Fruit fly (Drosophila melanogaster): Measurements from ENCODE around the gene CG33648.

The CG33648 gene

DNA sequence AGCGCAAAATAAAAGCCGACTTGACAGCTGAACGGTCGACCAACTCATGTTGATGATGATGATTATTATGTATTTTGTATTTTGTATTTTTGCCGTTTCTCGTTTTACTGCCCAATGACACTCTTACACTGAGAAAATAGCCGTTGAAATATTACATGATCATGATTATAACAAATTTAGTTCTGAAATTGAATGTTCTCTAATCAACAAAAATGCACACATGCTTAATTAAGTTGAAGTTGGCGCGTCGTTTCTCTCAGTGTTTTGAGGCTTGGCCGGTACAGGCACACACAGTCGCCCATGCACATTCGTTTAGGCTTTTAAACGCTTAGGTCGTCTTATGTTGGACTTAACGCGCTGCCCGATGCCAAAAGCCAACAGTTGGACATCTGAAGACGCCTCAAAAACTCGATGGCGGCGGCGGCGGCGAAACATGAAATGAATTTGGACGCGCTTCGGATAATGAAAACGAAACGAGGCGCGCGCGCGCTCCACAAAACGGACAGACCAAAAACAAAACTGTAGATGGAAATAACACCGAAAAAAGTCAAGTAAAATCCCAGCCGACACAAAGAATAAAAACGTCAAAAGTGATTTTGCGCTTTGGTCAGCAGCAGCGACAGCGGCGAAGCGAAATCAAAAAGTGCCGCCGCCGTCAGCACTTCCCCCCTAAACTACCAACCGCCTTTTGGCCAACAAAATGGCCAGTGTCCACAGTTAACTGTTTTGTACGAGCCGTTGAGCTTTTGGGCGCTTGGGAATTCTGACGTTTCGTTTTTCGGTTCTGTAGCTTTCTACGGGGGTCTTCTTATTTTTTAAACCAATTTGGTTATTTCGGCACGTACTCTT, 21.3 kb upstream of the CG33648 start (continued):
- peak; percentile 91 for TF ChIP-seq nmo (GFP tag; optimal IDR thresholded peaks at IDR 0.05)
- TF ChIP-seq Opbp (GFP tag; IDR thresholded peaks at IDR 0.05; ENCODE audit: partially characterized antibody): no peak
- peak; percentile 83 for TF ChIP-seq onecut (GFP tag; IDR thresholded peaks at IDR 0.05)
- TF ChIP-seq CG9215 (GFP tag; IDR thresholded peaks at IDR 0.05): peak; percentile 79
- TF ChIP-seq CG12071 (GFP tag; optimal IDR thresholded peaks at IDR 0.05): peak; percentile 96
- TF ChIP-seq esg (GFP tag; conservative IDR thresholded peaks at IDR 0.05): peak; percentile 93
- TF ChIP-seq chm (GFP tag; IDR thresholded peaks at IDR 0.05): peak; percentile 94
- peak; percentile 95 for TF ChIP-seq dpn (GFP tag; optimal IDR thresholded peaks at IDR 0.05)
- peak; percentile 97 for TF ChIP-seq oc (tag; optimal IDR thresholded peaks at IDR 0.05)
- TF ChIP-seq bigmax (GFP tag; optimal IDR thresholded peaks at IDR 0.05): peak; percentile 19
- TF ChIP-seq CG14710 (tag; optimal IDR thresholded peaks at IDR 0.05): peak; percentile 79
- TF ChIP-seq CTCF (GFP tag; optimal IDR thresholded peaks at IDR 0.05): peak; percentile 56
- TF ChIP-seq Dek (tag; optimal IDR thresholded peaks at IDR 0.05): peak; percentile 90
- peak; percentile 88 for TF ChIP-seq CG14667 (GFP tag; IDR thresholded peaks at IDR 0.05)
- TF ChIP-seq cad (GFP tag; optimal IDR thresholded peaks at IDR 0.05): no peak
- TF ChIP-seq ind (GFP tag; optimal IDR thresholded peaks at IDR 0.05): peak; percentile 96
- peak; percentile 91 for TF ChIP-seq CG14050 (GFP tag; IDR thresholded peaks at IDR 0.05)
- TF ChIP-seq CG43689 (GFP tag; IDR thresholded peaks at IDR 0.05): peak; percentile 78
- peak; percentile 78 for TF ChIP-seq dm (GFP tag; optimal IDR thresholded peaks at IDR 0.05)
- peak; percentile 67; the same call in 1 of the 2 replicates for TF ChIP-seq MBD-R2 (GFP tag; IDR thresholded peaks at IDR 0.05)
- TF ChIP-seq CG32532 (GFP tag; IDR thresholded peaks at IDR 0.05): peak; percentile 93
- no peak for TF ChIP-seq D (optimal IDR thresholded peaks at IDR 0.05)
- TF ChIP-seq D (GFP tag; optimal IDR thresholded peaks at IDR 0.05): peak; percentile 89
- TF ChIP-seq knrl (GFP tag; IDR thresholded peaks at IDR 0.05; ENCODE audit: partially characterized antibody): no peak
- peak; percentile 82 for TF ChIP-seq gcm (GFP tag; optimal IDR thresholded peaks at IDR 0.05)
- TF ChIP-seq Vsx1 (GFP tag; optimal IDR thresholded peaks at IDR 0.05): peak; percentile 85
- no peak; the same call in 1 of the 2 replicates for TF ChIP-seq CG13287 (GFP tag; IDR thresholded peaks at IDR 0.05; ENCODE audit: partially characterized antibody)
- TF ChIP-seq CG5180 (GFP tag; optimal IDR thresholded peaks at IDR 0.05): peak; percentile 82
- TF ChIP-seq Oli (tag; optimal IDR thresholded peaks at IDR 0.05): peak; percentile 92
- TF ChIP-seq Hsf (GFP tag; optimal IDR thresholded peaks at IDR 0.05): peak; percentile 93
- TF ChIP-seq hth (optimal IDR thresholded peaks at IDR 0.05): no peak
- peak; percentile 84 for TF ChIP-seq Dbx (GFP tag; IDR thresholded peaks at IDR 0.05)
- peak; percentile 95 for TF ChIP-seq CG15269 (tag; optimal IDR thresholded peaks at IDR 0.05)
- peak; percentile 84 for TF ChIP-seq mirr (GFP tag; optimal IDR thresholded peaks at IDR 0.05)
- peak; percentile 59 for TF ChIP-seq exex (tag; optimal IDR thresholded peaks at IDR 0.05)
- peak; percentile 87 for TF ChIP-seq gsb-n (tag; optimal IDR thresholded peaks at IDR 0.05)
- peak; percentile 95 for TF ChIP-seq CG2678 (tag; optimal IDR thresholded peaks at IDR 0.05)
- peak; percentile 82 for TF ChIP-seq Lim3 (GFP tag; IDR thresholded peaks at IDR 0.05)
- TF ChIP-seq ash1 (GFP tag; optimal IDR thresholded peaks at IDR 0.05): peak; percentile 42
- peak; percentile 91 for TF ChIP-seq CG13296 (GFP tag; optimal IDR thresholded peaks at IDR 0.05)
- TF ChIP-seq bowl (GFP tag; IDR thresholded peaks at IDR 0.05): peak; percentile 71
- peak; percentile 85 for TF ChIP-seq CG1529 (GFP tag; optimal IDR thresholded peaks at IDR 0.05)
- peak; percentile 90 for TF ChIP-seq CG9876 (GFP tag; optimal IDR thresholded peaks at IDR 0.05)
- peak; percentile 87 for TF ChIP-seq HmgZ (tag; optimal IDR thresholded peaks at IDR 0.05)
- no peak for TF ChIP-seq mld (GFP tag; IDR thresholded peaks at IDR 0.05; ENCODE audit: partially characterized antibody)
- TF ChIP-seq cato (GFP tag; optimal IDR thresholded peaks at IDR 0.05; ENCODE audit: borderline replicate concordance): peak; percentile 85
- TF ChIP-seq CG2712 (tag; optimal IDR thresholded peaks at IDR 0.05): peak; percentile 91
- peak; percentile 88 for TF ChIP-seq tio (GFP tag; optimal IDR thresholded peaks at IDR 0.05)
- TF ChIP-seq CG3163 (GFP tag; optimal IDR thresholded peaks at IDR 0.05): peak; percentile 77

All from whole organism, embryonic.